Worm (Caenorhabditis elegans) whole organism, L4 larva: Measurements from ENCODE around the gene F20B6.6.
A peak's percentile ranks its signal among the peaks of the same experiment; 100 is the strongest.

Experiments
- F37D6.2 ChIP-seq: sonication (generic microtip); optimal IDR thresholded peaks from 2 replicates; lab custom pipeline; 2016; ENCODE audit warnings: mild to moderate bottlenecking, missing genetic modification characterization, missing compliant biosample characterization
- F44E2.7 ChIP-seq: fragments of 200-800 bp; sonication (Bioruptor generic); IDR thresholded peaks from 2 replicates; pipeline ENCODE4 v2.1.2; 2022; ENCODE audit warnings: missing genetic modification characterization, missing compliant biosample characterization
- F49E8.2 ChIP-seq: sonication (generic microtip); optimal IDR thresholded peaks from 2 replicates; lab custom pipeline; 2016; ENCODE audit warnings: missing compliant biosample characterization, mild to moderate bottlenecking, missing genetic modification characterization, borderline replicate concordance
- T20F7.1 ChIP-seq: fragments of 200-800 bp; sonication (Bioruptor generic); optimal IDR thresholded peaks from 2 replicates; lab custom pipeline; 2018; ENCODE audit warnings: mild to moderate bottlenecking, missing genetic modification characterization, missing compliant biosample characterization
- T26A8.4 ChIP-seq: fragments of 200-800 bp; sonication (Bioruptor generic); IDR thresholded peaks from 2 replicates; pipeline ENCODE4 v1.3.6; 2022; ENCODE audit warnings: missing genetic modification characterization, missing compliant biosample characterization
- Y48G9A.11 ChIP-seq: fragments of 200-800 bp; sonication (Bioruptor generic); IDR thresholded peaks from 2 replicates; pipeline ENCODE4 v1.3.6; 2022; ENCODE audit warnings: missing genetic modification reagents, missing genetic modification characterization, missing compliant biosample characterization
- ZK337.2 ChIP-seq: fragments of 200-800 bp; sonication (Bioruptor generic); IDR thresholded peaks from 2 replicates; pipeline ENCODE4 v1.3.6; 2022; ENCODE audit warnings: missing genetic modification reagents, missing genetic modification characterization, missing compliant biosample characterization
- ZK546.5 ChIP-seq, 2 experiments: sonication (generic microtip); optimal IDR thresholded peaks; 2 replicates each; lab custom pipeline; 2017; ENCODE audit warnings: missing biosample characterization in 2 of 2, missing genetic modification characterization in 2 of 2
- attf-4 ChIP-seq: sonication (generic microtip); optimal IDR thresholded peaks from 3 replicates; lab custom pipeline; 2017; ENCODE audit warnings: missing biosample characterization, missing genetic modification characterization
- ceh-32 ChIP-seq: sonication (generic microtip); optimal IDR thresholded peaks from 2 replicates; lab custom pipeline; 2016; ENCODE audit warnings: mild to moderate bottlenecking, missing genetic modification characterization, missing compliant biosample characterization; ENCODE audit not compliant: poor library complexity
- ceh-44 ChIP-seq: fragments of 200-800 bp; sonication (Bioruptor generic); IDR thresholded peaks from 2 replicates; pipeline ENCODE4 v1.3.6; 2022; ENCODE audit warnings: missing genetic modification reagents, missing genetic modification characterization, missing compliant biosample characterization
- ceh-82 ChIP-seq: sonication (generic microtip); optimal IDR thresholded peaks from 2 replicates; lab custom pipeline; 2017; ENCODE audit warnings: missing biosample characterization, missing genetic modification characterization
- ces-1 ChIP-seq: fragments of 150-350 bp; sonication (generic microtip); optimal IDR thresholded peaks from 4 replicates; lab custom pipeline; 2014; ENCODE audit warnings: missing biosample characterization, missing genetic modification reagents, missing genetic modification characterization
- cey-2 ChIP-seq: sonication (generic microtip); optimal IDR thresholded peaks from 3 replicates; lab custom pipeline; 2017; ENCODE audit warnings: missing genetic modification characterization, mild to moderate bottlenecking, missing compliant biosample characterization, antibody characterized with exemption, borderline replicate concordance; ENCODE audit not compliant: insufficient read depth
- daf-12 ChIP-seq: fragments of 150-350 bp; optimal IDR thresholded peaks from 2 replicates; lab custom pipeline; 2014; ENCODE audit warnings: missing biosample characterization, missing genetic modification reagents, missing genetic modification characterization
- daf-16 ChIP-seq, 3 experiments: sonication (generic microtip); optimal IDR thresholded peaks; 2 replicates each; lab custom pipeline; 2016 to 2017; ENCODE audit warnings: missing genetic modification characterization in 3 of 3, missing genetic modification reagents in 3 of 3, mild to moderate bottlenecking in 2 of 3, missing compliant biosample characterization in 2 of 3, missing biosample characterization in 1 of 3, moderate library complexity in 1 of 3
- daf-8 ChIP-seq: fragments of 200-800 bp; sonication (Bioruptor generic); IDR thresholded peaks from 2 replicates; pipeline ENCODE4 v1.3.6; 2022; ENCODE audit warnings: missing genetic modification characterization, missing compliant biosample characterization
- dmd-9 ChIP-seq: fragments of 200-800 bp; sonication (Bioruptor generic); IDR thresholded peaks from 2 replicates; pipeline ENCODE4 v1.3.6; 2022; ENCODE audit warnings: missing genetic modification reagents, missing genetic modification characterization, missing compliant biosample characterization
- duxl-1 ChIP-seq: sonication (generic microtip); optimal IDR thresholded peaks from 2 replicates; lab custom pipeline; 2016; ENCODE audit warnings: mild to moderate bottlenecking, missing genetic modification characterization, moderate library complexity, missing compliant biosample characterization; ENCODE audit not compliant: poor library complexity
- dve-1 ChIP-seq: sonication (generic microtip); optimal IDR thresholded peaks from 2 replicates; lab custom pipeline; 2017; ENCODE audit warnings: antibody characterized with exemption, mild to moderate bottlenecking, missing genetic modification characterization, missing compliant biosample characterization; ENCODE audit not compliant: insufficient read depth
- egl-27 ChIP-seq: sonication (generic microtip); optimal IDR thresholded peaks from 3 replicates; lab custom pipeline; 2017; ENCODE audit warnings: missing biosample characterization, missing genetic modification reagents, missing genetic modification characterization
- fos-1 ChIP-seq: fragments of 150-350 bp; optimal IDR thresholded peaks from 2 replicates; lab custom pipeline; 2014; ENCODE audit warnings: missing biosample characterization, missing genetic modification characterization
- hlh-11 ChIP-seq: fragments of 200-800 bp; sonication (Bioruptor generic); optimal IDR thresholded peaks from 2 replicates; lab custom pipeline; 2018; ENCODE audit warnings: mild to moderate bottlenecking, missing genetic modification characterization, missing compliant biosample characterization
- hmg-1.1 ChIP-seq: fragments of 200-800 bp; sonication (Bioruptor generic); IDR thresholded peaks from 2 replicates; pipeline ENCODE4 v1.3.6; 2022; ENCODE audit warnings: missing genetic modification reagents, missing genetic modification characterization, missing compliant biosample characterization
- jun-1 ChIP-seq: fragments of 150-350 bp; optimal IDR thresholded peaks from 2 replicates; lab custom pipeline; 2014; ENCODE audit warnings: missing biosample characterization, missing genetic modification reagents, missing genetic modification characterization
- lim-7 ChIP-seq: fragments of 200-800 bp; sonication (Bioruptor generic); IDR thresholded peaks from 2 replicates; pipeline ENCODE4 v1.3.6; 2022; ENCODE audit warnings: missing genetic modification characterization, missing compliant biosample characterization
- lin-15B ChIP-seq: fragments of 150-350 bp; sonication (generic microtip); optimal IDR thresholded peaks from 3 replicates; lab custom pipeline; 2014; ENCODE audit warnings: missing biosample characterization, missing genetic modification characterization
- lin-38 ChIP-seq: fragments of 200-800 bp; sonication (Bioruptor generic); IDR thresholded peaks from 2 replicates; pipeline ENCODE4 v1.3.6; 2022; ENCODE audit warnings: missing genetic modification reagents, missing genetic modification characterization, missing compliant biosample characterization
- lir-3 ChIP-seq: sonication (generic microtip); optimal IDR thresholded peaks from 2 replicates; lab custom pipeline; 2016; ENCODE audit warnings: mild to moderate bottlenecking, missing genetic modification characterization, missing compliant biosample characterization
- mxl-2 ChIP-seq: fragments of 200-800 bp; sonication (Bioruptor generic); conservative IDR thresholded peaks from 2 replicates; pipeline ENCODE4 v1.3.6; 2022; ENCODE audit warnings: missing genetic modification reagents, missing genetic modification characterization, missing compliant biosample characterization
- nhr-11 ChIP-seq: fragments of 150-350 bp; optimal IDR thresholded peaks from 2 replicates; lab custom pipeline; 2014; ENCODE audit warnings: missing biosample characterization, missing genetic modification characterization
- nhr-237 ChIP-seq: sonication (generic microtip); optimal IDR thresholded peaks from 2 replicates; lab custom pipeline; 2017; ENCODE audit warnings: missing biosample characterization, missing genetic modification characterization
- nhr-42 ChIP-seq: fragments of 200-800 bp; sonication (Bioruptor generic); IDR thresholded peaks from 2 replicates; pipeline ENCODE4 v1.3.6; 2022; ENCODE audit warnings: missing genetic modification characterization, missing compliant biosample characterization
- nhr-48 ChIP-seq: sonication (generic microtip); optimal IDR thresholded peaks from 2 replicates; lab custom pipeline; 2016; ENCODE audit warnings: mild to moderate bottlenecking, missing genetic modification characterization, missing compliant biosample characterization
- nhr-6 ChIP-seq: fragments of 150-350 bp; optimal IDR thresholded peaks from 2 replicates; lab custom pipeline; 2014; ENCODE audit warnings: missing biosample characterization, missing genetic modification characterization
- nhr-77 ChIP-seq: fragments of 150-350 bp; optimal IDR thresholded peaks from 2 replicates; lab custom pipeline; 2014; ENCODE audit warnings: missing biosample characterization, missing genetic modification characterization
- pha-4 ChIP-seq, 2 experiments: fragments of 150-350 bp in 1 of 2; fragments of 200-800 bp in 1 of 2; sonication (Bioruptor generic) in 1 of 2; IDR thresholded peaks in 1 of 2; optimal IDR thresholded peaks in 1 of 2; 2 replicates each; pipeline versions ENCODE4 v1.3.6 to Lab custom; 2014 to 2022; ENCODE audit warnings: missing genetic modification characterization in 2 of 2, missing genetic modification reagents in 2 of 2, missing biosample characterization in 1 of 2, missing compliant biosample characterization in 1 of 2
- pqm-1 ChIP-seq: sonication (generic microtip); optimal IDR thresholded peaks from 2 replicates; lab custom pipeline; 2017; ENCODE audit warnings: missing biosample characterization, missing genetic modification characterization
- rbr-2 ChIP-seq: sonication (generic microtip); optimal IDR thresholded peaks from 2 replicates; lab custom pipeline; 2016; ENCODE audit warnings: missing genotype, missing genetic modification characterization, missing compliant biosample characterization
- saeg-2 ChIP-seq: fragments of 200-800 bp; sonication (Bioruptor generic); IDR thresholded peaks from 2 replicates; pipeline ENCODE4 v1.3.6; 2022; ENCODE audit warnings: missing genetic modification reagents, missing genetic modification characterization, missing compliant biosample characterization
- snpc-4 ChIP-seq: fragments of 150-350 bp; optimal IDR thresholded peaks from 2 replicates; lab custom pipeline; 2014; ENCODE audit warnings: missing biosample characterization, missing genetic modification characterization
- spr-3 ChIP-seq: fragments of 200-800 bp; sonication (Bioruptor generic); optimal IDR thresholded peaks from 2 replicates; lab custom pipeline; 2018; ENCODE audit warnings: mild to moderate bottlenecking, missing genetic modification characterization, missing compliant biosample characterization
- tag-97 ChIP-seq: fragments of 200-800 bp; sonication (Bioruptor generic); IDR thresholded peaks from 2 replicates; pipeline ENCODE4 v1.3.6; 2022; ENCODE audit warnings: missing genetic modification characterization, missing compliant biosample characterization
- tra-1 ChIP-seq: fragments of 200-800 bp; sonication (Bioruptor generic); IDR thresholded peaks from 2 replicates; pipeline ENCODE4 v1.3.6; 2022; ENCODE audit warnings: missing genetic modification reagents, missing genetic modification characterization, missing compliant biosample characterization
- unc-130 ChIP-seq: sonication (generic microtip); optimal IDR thresholded peaks from 2 replicates; lab custom pipeline; 2016; ENCODE audit warnings: missing genetic modification reagents, missing genetic modification characterization, missing compliant biosample characterization
- unc-39 ChIP-seq: sonication (generic microtip); optimal IDR thresholded peaks from 2 replicates; lab custom pipeline; 2017; ENCODE audit warnings: missing biosample characterization, missing genetic modification characterization
- zag-1 ChIP-seq: fragments of 150-350 bp; optimal IDR thresholded peaks from 2 replicates; lab custom pipeline; 2014; ENCODE audit warnings: missing biosample characterization, missing genetic modification characterization
- zfp-2 ChIP-seq: sonication (generic microtip); optimal IDR thresholded peaks from 2 replicates; lab custom pipeline; 2016; ENCODE audit warnings: mild to moderate bottlenecking, missing genetic modification characterization, missing compliant biosample characterization
- zip-11 ChIP-seq: fragments of 200-800 bp; sonication (Bioruptor generic); IDR thresholded peaks from 2 replicates; pipeline ENCODE4 v1.3.6; 2022; ENCODE audit warnings: missing genetic modification characterization, missing compliant biosample characterization
- ztf-7 ChIP-seq: fragments of 150-350 bp; optimal IDR thresholded peaks from 2 replicates; lab custom pipeline; 2014; ENCODE audit warnings: missing biosample characterization, missing genetic modification characterization

F20B6.6 gene

ce11 chrX:4222779-4223387, 20.9 kb upstream of the F20B6.6 start (continued):
- TF ChIP-seq ZK546.5 (tag; optimal IDR thresholded peaks at IDR 0.05; lab: Kevin White, UChicago) (no peak), Y48G9A.11 (GFP tag; lab: Robert Waterston, UW) (no peak), F37D6.2 (peak; percentile 67), F49E8.2 (tag; lab: Kevin White, UChicago) (no peak), hlh-11 (tag; lab: Kevin White, UChicago) (peak; percentile 95), attf-4 (tag; lab: Kevin White, UChicago) (no peak), ztf-7 (tag; lab: Kevin White, UChicago) (peak; percentile 88), lin-38 (GFP tag; lab: Robert Waterston, UW) (peak; percentile 47), ceh-32 (tag; lab: Kevin White, UChicago) (peak; percentile 62), spr-3 (GFP tag; lab: Kevin White, UChicago) (peak; percentile 76), zip-11 (GFP tag; lab: Robert Waterston, UW) (no peak), saeg-2 (GFP tag; lab: Robert Waterston, UW) (peak; percentile 63), nhr-42 (GFP tag; lab: Robert Waterston, UW) (peak; percentile 57), jun-1 (tag; lab: Kevin White, UChicago) (peak; percentile 32), daf-12 (no peak), hmg-1.1 (peak; percentile 98), fos-1 (tag; lab: Kevin White, UChicago) (no peak), ces-1 (no peak), T20F7.1 (GFP tag; lab: Kevin White, UChicago) (peak; percentile 25), nhr-11 (tag; lab: Kevin White, UChicago) (peak; percentile 17), nhr-237 (tag; lab: Kevin White, UChicago) (no peak), unc-130 (peak; percentile 9), zfp-2 (tag; lab: Kevin White, UChicago) (no peak), zag-1 (tag; lab: Kevin White, UChicago) (peak; percentile 68), mxl-2 (no peak), daf-8 (GFP tag; lab: Robert Waterston, UW) (no peak), ceh-82 (no peak), ceh-44 (GFP tag; lab: Robert Waterston, UW) (no peak), pqm-1 (no peak), tra-1 (no peak), nhr-77 (tag; lab: Kevin White, UChicago) (no peak), nhr-6 (no peak), lin-15B (tag; lab: Kevin White, UChicago) (no peak), nhr-48 (tag; lab: Kevin White, UChicago) (peak; percentile 88), F44E2.7 (GFP tag; lab: Robert Waterston, UW) (0 out of 2 replicates have a peak, but pooled peaks have one; percentile 29), tag-97 (no peak), lir-3 (tag; lab: Kevin White, UChicago) (peak; percentile 44), cey-2 (tag; lab: Kevin White, UChicago) (no peak), ZK337.2 (GFP tag; lab: Robert Waterston, UW) (no peak), dve-1 (peak; percentile 74), daf-16 (GFP tag; optimal IDR thresholded peaks at IDR 0.05; lab: Kevin White, UChicago) (peak; percentile 56 to 86), daf-16 (tag; optimal IDR thresholded peaks at IDR 0.05; lab: Kevin White, UChicago) (peak; percentile 51), egl-27 (tag; lab: Kevin White, UChicago) (no peak), pha-4 (GFP tag; IDR thresholded peaks at IDR 0.05; lab: Robert Waterston, UW) (peak; percentile 86), pha-4 (tag; optimal IDR thresholded peaks at IDR 0.05; lab: Kevin White, UChicago) (no peak), dmd-9 (no peak), rbr-2 (tag; lab: Kevin White, UChicago) (peak; percentile 84), lim-7 (GFP tag; lab: Robert Waterston, UW) (0 out of 2 replicates have a peak, but pooled peaks have one; percentile 52), duxl-1 (peak; percentile 40), snpc-4 (tag; lab: Kevin White, UChicago) (no peak), unc-39 (no peak), T26A8.4 (peak; percentile 92)
